Worm (Caenorhabditis elegans) whole organism, L4/young adult: ENCODE results near the gene ZK783.7.

ENCODE experiments used
- W03F9.2 ChIP-seq: fragments of 150-350 bp; optimal IDR thresholded peaks from 2 replicates; lab custom pipeline; 2014; ENCODE audit warnings: missing biosample characterization, missing genetic modification characterization
- dao-5 ChIP-seq: sonication (generic microtip); optimal IDR thresholded peaks from 2 replicates; lab custom pipeline; 2016; ENCODE audit warnings: missing genotype, missing genetic modification characterization, moderate library complexity, missing compliant biosample characterization
- him-1 ChIP-seq: sonication (generic microtip); optimal IDR thresholded peaks from 2 replicates; lab custom pipeline; 2016; ENCODE audit warnings: missing genotype, missing genetic modification reagents, missing genetic modification characterization, missing compliant biosample characterization

- TF ChIP-seq him-1 (tag; lab: Kevin White, UChicago) (no peak), dao-5 (tag; lab: Kevin White, UChicago) (no peak), W03F9.2 (no peak)
Measured at ce11 chrIII:7665928-7666327, 9.4 kb downstream of the ZK783.7 start.
